Worm (Caenorhabditis elegans) whole organism, L4 larva: ENCODE results near the gene C13F10.8.

Source experiments
- F44E2.7 ChIP-seq: fragments of 200-800 bp; sonication (Bioruptor generic); IDR thresholded peaks from 2 replicates; pipeline ENCODE4 v2.1.2; 2022; ENCODE audit warnings: missing genetic modification characterization, missing compliant biosample characterization
- F49E8.2 ChIP-seq: sonication (generic microtip); optimal IDR thresholded peaks from 2 replicates; lab custom pipeline; 2016; ENCODE audit warnings: missing compliant biosample characterization, mild to moderate bottlenecking, missing genetic modification characterization, borderline replicate concordance
- Y75B8A.6 ChIP-seq: fragments of 200-800 bp; sonication (Bioruptor generic); IDR thresholded peaks from 2 replicates; pipeline ENCODE4 v1.3.6; 2022; ENCODE audit warnings: missing genetic modification reagents, missing genetic modification characterization, missing compliant biosample characterization
- aha-1 ChIP-seq: fragments of 150-350 bp; peaks from one replicate; lab custom pipeline; 2014; ENCODE audit warnings: missing biosample characterization, missing genetic modification characterization
- ama-1 ChIP-seq: fragments of 150-350 bp; optimal IDR thresholded peaks from 2 replicates; lab custom pipeline; 2014; ENCODE audit warnings: inconsistent platforms, mixed read lengths
- attf-4 ChIP-seq: sonication (generic microtip); optimal IDR thresholded peaks from 3 replicates; lab custom pipeline; 2017; ENCODE audit warnings: missing biosample characterization, missing genetic modification characterization
- ceh-28 ChIP-seq: fragments of 150-350 bp; optimal IDR thresholded peaks from 2 replicates; lab custom pipeline; 2014; ENCODE audit warnings: missing biosample characterization, missing genetic modification reagents, missing genetic modification characterization
- ceh-62 ChIP-seq: sonication (generic microtip); optimal IDR thresholded peaks from 2 replicates; lab custom pipeline; 2017; ENCODE audit warnings: missing biosample characterization, missing genetic modification characterization
- ceh-82 ChIP-seq: sonication (generic microtip); optimal IDR thresholded peaks from 2 replicates; lab custom pipeline; 2017; ENCODE audit warnings: missing biosample characterization, missing genetic modification characterization
- daf-8 ChIP-seq: fragments of 200-800 bp; sonication (Bioruptor generic); IDR thresholded peaks from 2 replicates; pipeline ENCODE4 v1.3.6; 2022; ENCODE audit warnings: missing genetic modification characterization, missing compliant biosample characterization
- dmd-6 ChIP-seq: fragments of 200-800 bp; sonication (Bioruptor generic); IDR thresholded peaks from 2 replicates; pipeline ENCODE4 v1.3.6; 2022; ENCODE audit warnings: missing genetic modification reagents, missing genetic modification characterization, missing compliant biosample characterization
- egl-27 ChIP-seq: sonication (generic microtip); optimal IDR thresholded peaks from 3 replicates; lab custom pipeline; 2017; ENCODE audit warnings: missing biosample characterization, missing genetic modification reagents, missing genetic modification characterization
- fos-1 ChIP-seq: fragments of 150-350 bp; optimal IDR thresholded peaks from 2 replicates; lab custom pipeline; 2014; ENCODE audit warnings: missing biosample characterization, missing genetic modification characterization
- hif-1 ChIP-seq, 2 experiments: sonication (generic microtip); optimal IDR thresholded peaks; 2 replicates each; lab custom pipeline; 2016 to 2017; ENCODE audit warnings: missing compliant biosample characterization in 2 of 2, missing genetic modification characterization in 2 of 2, missing genetic modification reagents in 2 of 2, missing genotype in 2 of 2, mild to moderate bottlenecking in 1 of 2
- hlh-11 ChIP-seq: fragments of 200-800 bp; sonication (Bioruptor generic); optimal IDR thresholded peaks from 2 replicates; lab custom pipeline; 2018; ENCODE audit warnings: mild to moderate bottlenecking, missing genetic modification characterization, missing compliant biosample characterization
- hlh-30 ChIP-seq: sonication (generic microtip); optimal IDR thresholded peaks from 2 replicates; lab custom pipeline; 2017; ENCODE audit warnings: antibody characterized with exemption, mild to moderate bottlenecking, missing genetic modification characterization, missing compliant biosample characterization; ENCODE audit not compliant: insufficient read depth
- lin-1 ChIP-seq: fragments of 200-800 bp; sonication (Bioruptor generic); IDR thresholded peaks from 2 replicates; pipeline ENCODE4 v1.3.6; 2022; ENCODE audit warnings: missing genetic modification reagents, missing genetic modification characterization, missing compliant biosample characterization
- lir-3 ChIP-seq: sonication (generic microtip); optimal IDR thresholded peaks from 2 replicates; lab custom pipeline; 2016; ENCODE audit warnings: mild to moderate bottlenecking, missing genetic modification characterization, missing compliant biosample characterization
- lsy-2 ChIP-seq, 2 experiments: fragments of 150-350 bp in 1 of 2; sonication (generic microtip) in 1 of 2; optimal IDR thresholded peaks; 2 replicates each; lab custom pipeline; 2014 to 2017; ENCODE audit warnings: missing biosample characterization in 2 of 2, missing genetic modification characterization in 2 of 2
- mdl-1 ChIP-seq, 2 experiments: fragments of 150-350 bp in 1 of 2; sonication (generic microtip) in 1 of 2; optimal IDR thresholded peaks; 2 replicates each; lab custom pipeline; 2014 to 2017; ENCODE audit warnings: missing biosample characterization in 2 of 2, missing genetic modification characterization in 2 of 2
- mep-1 ChIP-seq: fragments of 150-350 bp; sonication (generic microtip); optimal IDR thresholded peaks from 3 replicates; lab custom pipeline; 2014; ENCODE audit warnings: missing biosample characterization, missing genetic modification characterization
- mes-2 ChIP-seq: sonication (generic microtip); optimal IDR thresholded peaks from 2 replicates; lab custom pipeline; 2016; ENCODE audit warnings: missing genotype, mild to moderate bottlenecking, missing genetic modification characterization, missing compliant biosample characterization; ENCODE audit not compliant: poor library complexity, severe bottlenecking
- mxl-3 ChIP-seq: fragments of 200-800 bp; sonication (Bioruptor generic); optimal IDR thresholded peaks from 2 replicates; lab custom pipeline; 2018; ENCODE audit warnings: mild to moderate bottlenecking, missing genetic modification characterization, missing compliant biosample characterization
- nhr-102 ChIP-seq: sonication (generic microtip); optimal IDR thresholded peaks from 2 replicates; lab custom pipeline; 2016; ENCODE audit warnings: mild to moderate bottlenecking, missing genetic modification characterization, moderate library complexity, missing compliant biosample characterization
- nhr-28 ChIP-seq: fragments of 150-350 bp; optimal IDR thresholded peaks from 2 replicates; lab custom pipeline; 2014; ENCODE audit warnings: missing biosample characterization, missing genetic modification characterization
- nhr-42 ChIP-seq: fragments of 200-800 bp; sonication (Bioruptor generic); IDR thresholded peaks from 2 replicates; pipeline ENCODE4 v1.3.6; 2022; ENCODE audit warnings: missing genetic modification characterization, missing compliant biosample characterization
- nhr-48 ChIP-seq: sonication (generic microtip); optimal IDR thresholded peaks from 2 replicates; lab custom pipeline; 2016; ENCODE audit warnings: mild to moderate bottlenecking, missing genetic modification characterization, missing compliant biosample characterization
- nhr-77 ChIP-seq: fragments of 150-350 bp; optimal IDR thresholded peaks from 2 replicates; lab custom pipeline; 2014; ENCODE audit warnings: missing biosample characterization, missing genetic modification characterization
- rbr-2 ChIP-seq: sonication (generic microtip); optimal IDR thresholded peaks from 2 replicates; lab custom pipeline; 2016; ENCODE audit warnings: missing genotype, missing genetic modification characterization, missing compliant biosample characterization
- saeg-2 ChIP-seq: fragments of 200-800 bp; sonication (Bioruptor generic); IDR thresholded peaks from 2 replicates; pipeline ENCODE4 v1.3.6; 2022; ENCODE audit warnings: missing genetic modification reagents, missing genetic modification characterization, missing compliant biosample characterization
- sdz-12 ChIP-seq: fragments of 200-800 bp; sonication (Bioruptor generic); optimal IDR thresholded peaks from 2 replicates; lab custom pipeline; 2018; ENCODE audit warnings: mild to moderate bottlenecking, missing genetic modification characterization, missing compliant biosample characterization
- set-16 ChIP-seq: fragments of 200-800 bp; sonication (Bioruptor generic); IDR thresholded peaks from 2 replicates; pipeline ENCODE4 v1.3.6; 2022; ENCODE audit warnings: missing genetic modification reagents, missing genetic modification characterization, missing compliant biosample characterization
- snpc-4 ChIP-seq: fragments of 150-350 bp; optimal IDR thresholded peaks from 2 replicates; lab custom pipeline; 2014; ENCODE audit warnings: missing biosample characterization, missing genetic modification characterization
- tra-1 ChIP-seq: fragments of 200-800 bp; sonication (Bioruptor generic); IDR thresholded peaks from 2 replicates; pipeline ENCODE4 v1.3.6; 2022; ENCODE audit warnings: missing genetic modification reagents, missing genetic modification characterization, missing compliant biosample characterization
- unc-62 ChIP-seq, 3 experiments: fragments of 150-350 bp in 1 of 3; sonication (generic microtip); optimal IDR thresholded peaks in 2 of 3; peaks in 1 of 3; 1 replicate in 1 of 3; 2 replicates in 2 of 3; lab custom pipeline; 2014 to 2017; ENCODE audit warnings: missing biosample characterization in 3 of 3, missing genetic modification characterization in 3 of 3, missing genetic modification reagents in 3 of 3, missing genotype in 1 of 3
- vab-7 ChIP-seq: fragments of 200-800 bp; sonication (Bioruptor generic); IDR thresholded peaks from 2 replicates; pipeline ENCODE4 v1.3.6; 2022; ENCODE audit warnings: missing genetic modification reagents, missing genetic modification characterization, missing compliant biosample characterization
- zip-11 ChIP-seq: fragments of 200-800 bp; sonication (Bioruptor generic); IDR thresholded peaks from 2 replicates; pipeline ENCODE4 v1.3.6; 2022; ENCODE audit warnings: missing genetic modification characterization, missing compliant biosample characterization
- ztf-11 ChIP-seq: fragments of 150-350 bp; optimal IDR thresholded peaks from 2 replicates; lab custom pipeline; 2014; ENCODE audit warnings: missing biosample characterization, missing genetic modification characterization

Gene C13F10.8

DNA sequence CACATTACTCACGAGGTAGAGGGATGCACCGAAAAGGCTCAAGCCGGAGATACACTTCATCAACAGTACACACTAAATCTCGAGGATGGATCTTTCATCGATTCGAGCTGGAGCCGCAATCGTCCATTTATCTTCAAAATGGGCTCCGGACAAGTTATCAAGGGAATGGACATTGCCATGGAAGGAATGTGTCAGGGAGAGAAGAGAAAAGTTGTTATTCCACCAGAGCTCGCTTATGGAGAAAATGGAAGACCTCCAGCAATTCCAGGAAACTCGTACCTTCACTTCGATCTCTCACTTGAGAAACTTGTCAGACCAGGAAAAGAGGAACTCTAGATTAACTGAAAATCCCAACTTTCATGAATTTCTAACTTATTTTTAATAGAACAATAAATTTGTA, 5.1 kb upstream of the C13F10.8 start:
- peak; percentile 86 for TF ChIP-seq aha-1
- no peak for TF ChIP-seq dmd-6
- TF ChIP-seq ama-1 (lab: Kevin White, UChicago) = peak; percentile 56
- TF ChIP-seq, all 104 proteins: peak for 2

DNA sequence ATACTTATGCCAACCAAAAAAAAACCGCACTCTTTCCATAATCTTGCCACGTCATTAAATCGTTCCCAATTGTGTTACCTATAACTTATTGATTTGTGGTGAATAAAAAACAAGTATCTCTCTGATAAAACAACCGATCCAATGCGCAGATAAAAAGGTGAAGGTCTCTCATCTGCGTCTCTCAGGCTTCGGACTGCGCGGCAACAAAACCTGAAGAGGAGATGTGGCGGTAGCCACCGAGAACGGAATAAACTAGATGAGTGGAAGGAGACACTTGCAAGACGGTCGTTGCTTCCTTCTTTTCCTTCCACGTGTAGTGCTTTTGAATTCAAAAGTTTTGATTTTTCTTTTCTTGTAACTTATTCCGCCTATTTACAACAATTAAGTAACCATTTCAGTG, 4.1 kb upstream of the C13F10.8 start, which contains the start of gene fkb-3:
fkb-3 (plus strand) TSS at position 277 of the 400 bp plus-strand sequence.
- peak; percentile 20 for TF ChIP-seq nhr-28 (tag; lab: Kevin White, UChicago)
- peak in 1 of 2 experiments; percentile 48 for TF ChIP-seq mdl-1 (tag; optimal IDR thresholded peaks at IDR 0.05; lab: Kevin White, UChicago)
- TF ChIP-seq mxl-3 (GFP tag; lab: Kevin White, UChicago) = peak; percentile 25
- no peak for TF ChIP-seq fos-1 (tag; lab: Kevin White, UChicago)
- no peak for TF ChIP-seq zip-11

DNA sequence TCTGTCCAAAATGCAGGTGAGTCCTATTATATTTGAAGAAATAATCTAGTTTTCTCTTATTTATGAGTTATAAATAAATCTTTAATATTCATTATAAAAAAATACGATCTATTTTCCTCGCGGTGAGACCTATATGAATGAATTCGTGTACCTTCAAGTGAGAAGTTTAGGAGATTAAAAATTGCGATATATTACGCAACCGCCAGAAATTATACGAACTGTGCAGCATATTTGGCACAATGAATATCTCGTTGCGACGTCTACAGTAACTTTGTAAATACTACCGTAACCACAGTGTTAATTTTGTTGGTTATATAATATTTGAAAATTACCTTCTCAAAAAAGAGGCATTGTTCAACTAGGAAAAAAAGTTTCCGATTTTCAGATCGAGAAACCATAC, 3.5 kb upstream of the C13F10.8 start:
- TF ChIP-seq lir-3 (tag; lab: Kevin White, UChicago) (no peak), unc-62 (GFP tag; optimal IDR thresholded peaks at IDR 0.05 in 1 of 2; lab: Kevin White, UChicago) (peak in 1 of 2 experiments; percentile 60), unc-62 (tag; optimal IDR thresholded peaks at IDR 0.05; lab: Kevin White, UChicago) (no peak)

DNA sequence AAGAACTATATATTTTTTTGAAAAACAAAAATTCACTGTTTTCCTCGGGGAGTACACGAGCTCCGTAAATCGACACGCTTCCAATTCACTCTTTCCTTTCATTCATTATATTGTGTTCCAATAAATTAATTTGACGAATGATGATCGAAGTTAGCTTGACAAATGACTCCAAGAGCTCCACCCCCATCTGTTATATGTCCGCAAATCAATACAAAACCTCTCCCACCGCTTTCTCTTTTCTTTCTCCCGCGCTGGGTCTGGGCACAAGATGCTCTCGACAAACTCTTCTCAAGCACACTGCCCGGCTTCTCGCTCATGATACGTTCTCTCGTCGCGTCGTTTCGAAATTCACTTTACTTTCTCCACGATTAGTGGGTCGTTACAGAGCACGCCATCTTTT, 3.1 kb upstream of the C13F10.8 start, which contains the start of gene C13F10.1:
C13F10.1 (plus strand) TSS at position 138 of the 400 bp plus-strand sequence.
- TF ChIP-seq nhr-77 (no peak), unc-62 (GFP tag; optimal IDR thresholded peaks at IDR 0.05 in 1 of 2; lab: Kevin White, UChicago) (peak in 1 of 2 experiments; percentile 54), unc-62 (tag; optimal IDR thresholded peaks at IDR 0.05; lab: Kevin White, UChicago) (no peak), mes-2 (tag; lab: Kevin White, UChicago) (peak; percentile 20), hlh-11 (tag; lab: Kevin White, UChicago) (no peak), egl-27 (tag; lab: Kevin White, UChicago) (no peak), F49E8.2 (tag; lab: Kevin White, UChicago) (no peak), nhr-48 (no peak), lsy-2 (tag; optimal IDR thresholded peaks at IDR 0.05; lab: Kevin White, UChicago) (no peak), hlh-30 (peak; percentile 4)

DNA sequence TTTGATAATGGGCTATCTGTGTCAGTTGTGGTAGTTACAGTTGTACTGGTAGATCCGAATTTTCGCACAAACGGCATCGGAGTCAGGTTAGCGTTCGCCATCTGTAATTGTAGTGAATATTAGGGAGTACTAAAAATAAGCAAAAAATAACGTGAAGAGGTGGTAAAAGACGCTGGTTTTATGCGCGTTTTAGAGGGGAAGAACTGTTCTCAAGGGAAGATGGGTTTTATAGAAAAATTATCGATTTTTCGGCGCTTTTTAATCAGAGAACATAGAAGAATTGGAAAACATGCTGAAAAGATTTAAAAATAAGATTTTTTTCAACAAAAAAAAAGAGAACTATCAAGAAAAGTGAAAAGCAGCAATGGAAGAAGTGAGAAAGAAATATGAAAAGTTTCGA, 2.3 kb upstream of the C13F10.8 start, which contains the start of gene C13F10.7:
C13F10.7 (minus strand) TSS at position 101 of the 400 bp plus-strand sequence.
- TF ChIP-seq hif-1 (tag; optimal IDR thresholded peaks at IDR 0.05; lab: Kevin White, UChicago) (no peak), attf-4 (tag; lab: Kevin White, UChicago) (no peak), daf-8 (no peak), mdl-1 (tag; optimal IDR thresholded peaks at IDR 0.05; lab: Kevin White, UChicago) (no peak), ceh-28 (tag; lab: Kevin White, UChicago) (peak; percentile 25), nhr-42 (GFP tag; lab: Robert Waterston, UW) (no peak)

DNA sequence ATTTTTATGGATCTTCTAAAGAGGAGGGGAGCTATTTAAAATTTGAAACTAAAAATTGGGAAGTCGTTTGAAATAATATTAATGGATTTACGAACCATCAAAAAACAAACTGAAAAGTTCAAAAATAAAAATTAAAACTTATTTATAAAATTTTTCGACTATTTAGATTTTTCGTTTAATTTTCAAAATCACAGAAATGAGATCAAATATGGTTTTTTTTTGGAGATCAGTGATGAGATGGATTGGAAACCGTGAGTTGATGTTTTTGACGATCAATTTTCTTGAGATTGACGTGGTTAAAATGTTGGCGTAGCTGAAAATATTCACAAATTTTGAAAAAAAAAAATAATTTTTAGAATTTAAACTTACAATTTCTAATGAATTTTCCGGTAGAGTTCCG, 1.8 kb downstream of the C13F10.8 start, which contains the start of gene C13F10.5:
C13F10.5 (minus strand) TSS at position 101 of the 400 bp plus-strand sequence.
- TF ChIP-seq lin-1 (GFP tag; lab: Robert Waterston, UW) (no peak), aha-1 (peak; percentile 42)
- TF ChIP-seq, all 104 proteins: peak for 1

DNA sequence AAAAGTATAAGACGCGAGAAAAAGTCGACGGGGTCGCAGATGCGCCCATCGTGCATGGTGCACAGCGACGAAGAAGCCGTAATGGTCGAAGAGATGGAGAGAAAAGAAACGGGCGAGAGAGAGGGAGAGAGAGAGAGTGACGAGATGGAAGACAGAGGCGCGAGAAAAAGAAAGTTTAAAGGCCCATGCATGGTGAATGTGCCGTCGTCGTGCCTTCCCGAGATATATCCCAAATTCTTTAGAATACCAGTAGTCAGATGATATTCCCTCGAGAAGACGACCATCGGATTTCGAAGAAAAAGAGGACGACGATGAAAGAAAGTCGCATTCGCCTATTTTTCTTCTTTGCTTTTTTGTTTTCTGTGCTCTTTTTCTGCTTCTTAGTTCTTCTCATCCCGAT, 4.8 kb downstream of the C13F10.8 start:
- TF ChIP-seq ceh-62 (tag; lab: Kevin White, UChicago) (no peak), set-16 (GFP tag; lab: Robert Waterston, UW) (peak; percentile 38), sdz-12 (GFP tag; lab: Kevin White, UChicago) (no peak), ceh-82 (tag; lab: Kevin White, UChicago) (no peak), snpc-4 (no peak), mxl-3 (GFP tag; lab: Kevin White, UChicago) (no peak), F44E2.7 (GFP tag; lab: Robert Waterston, UW) (no peak), ztf-11 (no peak), tra-1 (GFP tag; lab: Robert Waterston, UW) (no peak), unc-62 (GFP tag; optimal IDR thresholded peaks at IDR 0.05 in 1 of 2; lab: Kevin White, UChicago) (peak in 1 of 2 experiments; percentile 72), unc-62 (tag; optimal IDR thresholded peaks at IDR 0.05; lab: Kevin White, UChicago) (no peak), lin-1 (GFP tag; lab: Robert Waterston, UW) (no peak), rbr-2 (tag; lab: Kevin White, UChicago) (peak; percentile 27), mep-1 (tag; lab: Kevin White, UChicago) (peak; percentile 15), saeg-2 (GFP tag; lab: Robert Waterston, UW) (no peak), vab-7 (GFP tag; lab: Robert Waterston, UW) (no peak), hlh-30 (peak; percentile 59), Y75B8A.6 (GFP tag; lab: Robert Waterston, UW) (no peak), nhr-102 (tag; lab: Kevin White, UChicago) (no peak), lsy-2 (tag; optimal IDR thresholded peaks at IDR 0.05; lab: Kevin White, UChicago) (peak in 1 of 2 experiments; percentile 3)
